Worm (Caenorhabditis elegans) whole organism, early embryonic: ENCODE results near the gene R07E3.7.

Experiments
- aly-1 ChIP-seq: sonication (generic microtip); optimal IDR thresholded peaks from 2 replicates; lab custom pipeline; 2016; ENCODE audit warnings: missing genetic modification characterization, missing compliant biosample characterization
- ama-1 ChIP-seq: fragments of 150-350 bp; optimal IDR thresholded peaks from 2 replicates; lab custom pipeline; 2014
- ceh-13 ChIP-seq: fragments of 200-800 bp; sonication (Bioruptor generic); optimal IDR thresholded peaks from 2 replicates; lab custom pipeline; 2018; ENCODE audit warnings: mild to moderate bottlenecking, missing genetic modification characterization, missing compliant biosample characterization
- ceh-36 ChIP-seq: sonication (generic microtip); optimal IDR thresholded peaks from 2 replicates; lab custom pipeline; 2016; ENCODE audit warnings: missing genetic modification characterization, inconsistent platforms, missing compliant biosample characterization
- flt-1 ChIP-seq: fragments of 200-800 bp; sonication (Bioruptor generic); IDR thresholded peaks from 2 replicates; pipeline ENCODE4 v1.3.6; 2022; ENCODE audit warnings: missing genetic modification characterization, missing compliant biosample characterization
- hmg-4 ChIP-seq: fragments of 200-800 bp; sonication (Bioruptor generic); optimal IDR thresholded peaks from 2 replicates; lab custom pipeline; 2018; ENCODE audit warnings: mild to moderate bottlenecking, missing genetic modification characterization, missing compliant biosample characterization
- pes-1 ChIP-seq: fragments of 200-800 bp; sonication (Bioruptor generic); IDR thresholded peaks from 2 replicates; pipeline ENCODE4 v1.3.6; 2022; ENCODE audit warnings: missing genetic modification reagents, missing genetic modification characterization, missing compliant biosample characterization

ce11 chrX:10321401-10321800 is 34.1 kb downstream of the R07E3.7 start:
- TF ChIP-seq hmg-4 (GFP tag; lab: Kevin White, UChicago) (no peak), ceh-13 (no peak), aly-1 (tag; lab: Kevin White, UChicago) (no peak), ama-1 (lab: Kevin White, UChicago) (no peak), ceh-36 (no peak), flt-1 (no peak), pes-1 (GFP tag; lab: Robert Waterston, UW) (no peak)
